Worm (Caenorhabditis elegans) whole organism, L4 larva: ENCODE results near the gene F58A6.2.

Source experiments
- D1046.2 ChIP-seq: fragments of 200-800 bp; sonication (Bioruptor generic); IDR thresholded peaks from 2 replicates; pipeline ENCODE4 v1.3.6; 2022; ENCODE audit warnings: missing genetic modification characterization, missing compliant biosample characterization
- F26F4.8 ChIP-seq: fragments of 200-800 bp; sonication (Bioruptor generic); conservative IDR thresholded peaks from 2 replicates; pipeline ENCODE4 v1.3.6; 2022; ENCODE audit warnings: missing genetic modification characterization, missing compliant biosample characterization
- F37D6.2 ChIP-seq: sonication (generic microtip); optimal IDR thresholded peaks from 2 replicates; lab custom pipeline; 2016; ENCODE audit warnings: mild to moderate bottlenecking, missing genetic modification characterization, missing compliant biosample characterization
- F44E2.7 ChIP-seq: fragments of 200-800 bp; sonication (Bioruptor generic); IDR thresholded peaks from 2 replicates; pipeline ENCODE4 v2.1.2; 2022; ENCODE audit warnings: missing genetic modification characterization, missing compliant biosample characterization
- F49E8.2 ChIP-seq: sonication (generic microtip); optimal IDR thresholded peaks from 2 replicates; lab custom pipeline; 2016; ENCODE audit warnings: missing compliant biosample characterization, mild to moderate bottlenecking, missing genetic modification characterization, borderline replicate concordance
- T20F7.1 ChIP-seq: fragments of 200-800 bp; sonication (Bioruptor generic); optimal IDR thresholded peaks from 2 replicates; lab custom pipeline; 2018; ENCODE audit warnings: mild to moderate bottlenecking, missing genetic modification characterization, missing compliant biosample characterization
- Y75B8A.6 ChIP-seq: fragments of 200-800 bp; sonication (Bioruptor generic); IDR thresholded peaks from 2 replicates; pipeline ENCODE4 v1.3.6; 2022; ENCODE audit warnings: missing genetic modification reagents, missing genetic modification characterization, missing compliant biosample characterization
- aha-1 ChIP-seq: fragments of 150-350 bp; peaks from one replicate; lab custom pipeline; 2014; ENCODE audit warnings: missing biosample characterization, missing genetic modification characterization
- aly-2 ChIP-seq: sonication (generic microtip); optimal IDR thresholded peaks from 2 replicates; lab custom pipeline; 2018; ENCODE audit warnings: missing biosample characterization, missing genetic modification characterization
- arid-1 ChIP-seq: fragments of 200-800 bp; sonication (Bioruptor generic); conservative IDR thresholded peaks from 2 replicates; pipeline ENCODE4 v1.3.6; 2022; ENCODE audit warnings: missing genetic modification reagents, missing genetic modification characterization, missing compliant biosample characterization
- ceh-32 ChIP-seq: sonication (generic microtip); optimal IDR thresholded peaks from 2 replicates; lab custom pipeline; 2016; ENCODE audit warnings: mild to moderate bottlenecking, missing genetic modification characterization, missing compliant biosample characterization; ENCODE audit not compliant: poor library complexity
- ceh-44 ChIP-seq: fragments of 200-800 bp; sonication (Bioruptor generic); IDR thresholded peaks from 2 replicates; pipeline ENCODE4 v1.3.6; 2022; ENCODE audit warnings: missing genetic modification reagents, missing genetic modification characterization, missing compliant biosample characterization
- ceh-62 ChIP-seq: sonication (generic microtip); optimal IDR thresholded peaks from 2 replicates; lab custom pipeline; 2017; ENCODE audit warnings: missing biosample characterization, missing genetic modification characterization
- cey-2 ChIP-seq: sonication (generic microtip); optimal IDR thresholded peaks from 3 replicates; lab custom pipeline; 2017; ENCODE audit warnings: missing genetic modification characterization, mild to moderate bottlenecking, missing compliant biosample characterization, antibody characterized with exemption, borderline replicate concordance; ENCODE audit not compliant: insufficient read depth
- ctbp-1 ChIP-seq: fragments of 200-800 bp; sonication (Bioruptor generic); IDR thresholded peaks from 2 replicates; pipeline ENCODE4 v1.3.6; 2022; ENCODE audit warnings: missing genetic modification reagents, missing genetic modification characterization, missing compliant biosample characterization
- daf-12 ChIP-seq: fragments of 150-350 bp; optimal IDR thresholded peaks from 2 replicates; lab custom pipeline; 2014; ENCODE audit warnings: missing biosample characterization, missing genetic modification reagents, missing genetic modification characterization
- daf-16 ChIP-seq, 3 experiments: sonication (generic microtip); optimal IDR thresholded peaks; 2 replicates each; lab custom pipeline; 2016 to 2017; ENCODE audit warnings: missing genetic modification characterization in 3 of 3, missing genetic modification reagents in 3 of 3, mild to moderate bottlenecking in 2 of 3, missing compliant biosample characterization in 2 of 3, missing biosample characterization in 1 of 3, moderate library complexity in 1 of 3
- dmd-8 ChIP-seq: fragments of 200-800 bp; sonication (Bioruptor generic); IDR thresholded peaks from 2 replicates; pipeline ENCODE4 v1.3.6; 2022; ENCODE audit warnings: missing genetic modification characterization, missing compliant biosample characterization
- duxl-1 ChIP-seq: sonication (generic microtip); optimal IDR thresholded peaks from 2 replicates; lab custom pipeline; 2016; ENCODE audit warnings: mild to moderate bottlenecking, missing genetic modification characterization, moderate library complexity, missing compliant biosample characterization; ENCODE audit not compliant: poor library complexity
- egl-43 ChIP-seq: fragments of 200-800 bp; sonication (Bioruptor generic); IDR thresholded peaks from 2 replicates; pipeline ENCODE4 v1.3.6; 2022; ENCODE audit warnings: missing genetic modification reagents, missing genetic modification characterization, missing compliant biosample characterization
- fkh-10 ChIP-seq: fragments of 150-350 bp; optimal IDR thresholded peaks from 2 replicates; lab custom pipeline; 2014; ENCODE audit warnings: missing biosample characterization, missing genetic modification reagents, missing genetic modification characterization
- hif-1 ChIP-seq, 2 experiments: sonication (generic microtip); optimal IDR thresholded peaks; 2 replicates each; lab custom pipeline; 2016 to 2017; ENCODE audit warnings: missing compliant biosample characterization in 2 of 2, missing genetic modification characterization in 2 of 2, missing genetic modification reagents in 2 of 2, missing genotype in 2 of 2, mild to moderate bottlenecking in 1 of 2
- hlh-30 ChIP-seq: sonication (generic microtip); optimal IDR thresholded peaks from 2 replicates; lab custom pipeline; 2017; ENCODE audit warnings: antibody characterized with exemption, mild to moderate bottlenecking, missing genetic modification characterization, missing compliant biosample characterization; ENCODE audit not compliant: insufficient read depth
- lim-7 ChIP-seq: fragments of 200-800 bp; sonication (Bioruptor generic); IDR thresholded peaks from 2 replicates; pipeline ENCODE4 v1.3.6; 2022; ENCODE audit warnings: missing genetic modification characterization, missing compliant biosample characterization
- lin-1 ChIP-seq: fragments of 200-800 bp; sonication (Bioruptor generic); IDR thresholded peaks from 2 replicates; pipeline ENCODE4 v1.3.6; 2022; ENCODE audit warnings: missing genetic modification reagents, missing genetic modification characterization, missing compliant biosample characterization
- lin-13 ChIP-seq: fragments of 150-350 bp; optimal IDR thresholded peaks from 2 replicates; lab custom pipeline; 2014; ENCODE audit warnings: missing biosample characterization, missing genetic modification reagents, missing genetic modification characterization
- lin-15B ChIP-seq: fragments of 150-350 bp; sonication (generic microtip); optimal IDR thresholded peaks from 3 replicates; lab custom pipeline; 2014; ENCODE audit warnings: missing biosample characterization, missing genetic modification characterization
- lin-38 ChIP-seq: fragments of 200-800 bp; sonication (Bioruptor generic); IDR thresholded peaks from 2 replicates; pipeline ENCODE4 v1.3.6; 2022; ENCODE audit warnings: missing genetic modification reagents, missing genetic modification characterization, missing compliant biosample characterization
- madf-9 ChIP-seq: fragments of 200-800 bp; sonication (Bioruptor generic); conservative IDR thresholded peaks from 2 replicates; pipeline ENCODE4 v1.3.6; 2022; ENCODE audit warnings: missing genetic modification reagents, missing genetic modification characterization, missing compliant biosample characterization
- mep-1 ChIP-seq: fragments of 150-350 bp; sonication (generic microtip); optimal IDR thresholded peaks from 3 replicates; lab custom pipeline; 2014; ENCODE audit warnings: missing biosample characterization, missing genetic modification characterization
- mxl-3 ChIP-seq: fragments of 200-800 bp; sonication (Bioruptor generic); optimal IDR thresholded peaks from 2 replicates; lab custom pipeline; 2018; ENCODE audit warnings: mild to moderate bottlenecking, missing genetic modification characterization, missing compliant biosample characterization
- nhr-111 ChIP-seq: fragments of 200-800 bp; sonication (Bioruptor generic); optimal IDR thresholded peaks from 2 replicates; lab custom pipeline; 2018; ENCODE audit warnings: mild to moderate bottlenecking, missing genetic modification characterization, missing compliant biosample characterization
- nhr-28 ChIP-seq: fragments of 150-350 bp; optimal IDR thresholded peaks from 2 replicates; lab custom pipeline; 2014; ENCODE audit warnings: missing biosample characterization, missing genetic modification characterization
- nhr-41 ChIP-seq: fragments of 200-800 bp; sonication (Bioruptor generic); IDR thresholded peaks from 2 replicates; pipeline ENCODE4 v1.3.6; 2022; ENCODE audit warnings: missing genetic modification reagents, missing genetic modification characterization, missing compliant biosample characterization
- nhr-42 ChIP-seq: fragments of 200-800 bp; sonication (Bioruptor generic); IDR thresholded peaks from 2 replicates; pipeline ENCODE4 v1.3.6; 2022; ENCODE audit warnings: missing genetic modification characterization, missing compliant biosample characterization
- pha-4 ChIP-seq, 2 experiments: fragments of 150-350 bp in 1 of 2; fragments of 200-800 bp in 1 of 2; sonication (Bioruptor generic) in 1 of 2; IDR thresholded peaks in 1 of 2; optimal IDR thresholded peaks in 1 of 2; 2 replicates each; pipeline versions ENCODE4 v1.3.6 to Lab custom; 2014 to 2022; ENCODE audit warnings: missing genetic modification characterization in 2 of 2, missing genetic modification reagents in 2 of 2, missing biosample characterization in 1 of 2, missing compliant biosample characterization in 1 of 2
- php-3 ChIP-seq: fragments of 200-800 bp; sonication (Bioruptor generic); IDR thresholded peaks from 2 replicates; pipeline ENCODE4 v1.3.6; 2022; ENCODE audit warnings: missing genetic modification reagents, missing genetic modification characterization, missing compliant biosample characterization
- pqm-1 ChIP-seq: sonication (generic microtip); optimal IDR thresholded peaks from 2 replicates; lab custom pipeline; 2017; ENCODE audit warnings: missing biosample characterization, missing genetic modification characterization
- sdz-12 ChIP-seq: fragments of 200-800 bp; sonication (Bioruptor generic); optimal IDR thresholded peaks from 2 replicates; lab custom pipeline; 2018; ENCODE audit warnings: mild to moderate bottlenecking, missing genetic modification characterization, missing compliant biosample characterization
- skn-1 ChIP-seq: fragments of 150-350 bp; optimal IDR thresholded peaks from 2 replicates; lab custom pipeline; 2014; ENCODE audit warnings: missing biosample characterization, missing genetic modification characterization
- snpc-4 ChIP-seq: fragments of 150-350 bp; optimal IDR thresholded peaks from 2 replicates; lab custom pipeline; 2014; ENCODE audit warnings: missing biosample characterization, missing genetic modification characterization
- tra-1 ChIP-seq: fragments of 200-800 bp; sonication (Bioruptor generic); IDR thresholded peaks from 2 replicates; pipeline ENCODE4 v1.3.6; 2022; ENCODE audit warnings: missing genetic modification reagents, missing genetic modification characterization, missing compliant biosample characterization
- unc-130 ChIP-seq: sonication (generic microtip); optimal IDR thresholded peaks from 2 replicates; lab custom pipeline; 2016; ENCODE audit warnings: missing genetic modification reagents, missing genetic modification characterization, missing compliant biosample characterization
- unc-39 ChIP-seq: sonication (generic microtip); optimal IDR thresholded peaks from 2 replicates; lab custom pipeline; 2017; ENCODE audit warnings: missing biosample characterization, missing genetic modification characterization
- unc-62 ChIP-seq, 3 experiments: fragments of 150-350 bp in 1 of 3; sonication (generic microtip); optimal IDR thresholded peaks in 2 of 3; peaks in 1 of 3; 1 replicate in 1 of 3; 2 replicates in 2 of 3; lab custom pipeline; 2014 to 2017; ENCODE audit warnings: missing biosample characterization in 3 of 3, missing genetic modification characterization in 3 of 3, missing genetic modification reagents in 3 of 3, missing genotype in 1 of 3
- zag-1 ChIP-seq: fragments of 150-350 bp; optimal IDR thresholded peaks from 2 replicates; lab custom pipeline; 2014; ENCODE audit warnings: missing biosample characterization, missing genetic modification characterization
- zip-11 ChIP-seq: fragments of 200-800 bp; sonication (Bioruptor generic); IDR thresholded peaks from 2 replicates; pipeline ENCODE4 v1.3.6; 2022; ENCODE audit warnings: missing genetic modification characterization, missing compliant biosample characterization
- zip-2 ChIP-seq: fragments of 150-350 bp; optimal IDR thresholded peaks from 2 replicates; lab custom pipeline; 2014; ENCODE audit warnings: missing biosample characterization, missing genetic modification characterization

The F58A6.2 gene

DNA sequence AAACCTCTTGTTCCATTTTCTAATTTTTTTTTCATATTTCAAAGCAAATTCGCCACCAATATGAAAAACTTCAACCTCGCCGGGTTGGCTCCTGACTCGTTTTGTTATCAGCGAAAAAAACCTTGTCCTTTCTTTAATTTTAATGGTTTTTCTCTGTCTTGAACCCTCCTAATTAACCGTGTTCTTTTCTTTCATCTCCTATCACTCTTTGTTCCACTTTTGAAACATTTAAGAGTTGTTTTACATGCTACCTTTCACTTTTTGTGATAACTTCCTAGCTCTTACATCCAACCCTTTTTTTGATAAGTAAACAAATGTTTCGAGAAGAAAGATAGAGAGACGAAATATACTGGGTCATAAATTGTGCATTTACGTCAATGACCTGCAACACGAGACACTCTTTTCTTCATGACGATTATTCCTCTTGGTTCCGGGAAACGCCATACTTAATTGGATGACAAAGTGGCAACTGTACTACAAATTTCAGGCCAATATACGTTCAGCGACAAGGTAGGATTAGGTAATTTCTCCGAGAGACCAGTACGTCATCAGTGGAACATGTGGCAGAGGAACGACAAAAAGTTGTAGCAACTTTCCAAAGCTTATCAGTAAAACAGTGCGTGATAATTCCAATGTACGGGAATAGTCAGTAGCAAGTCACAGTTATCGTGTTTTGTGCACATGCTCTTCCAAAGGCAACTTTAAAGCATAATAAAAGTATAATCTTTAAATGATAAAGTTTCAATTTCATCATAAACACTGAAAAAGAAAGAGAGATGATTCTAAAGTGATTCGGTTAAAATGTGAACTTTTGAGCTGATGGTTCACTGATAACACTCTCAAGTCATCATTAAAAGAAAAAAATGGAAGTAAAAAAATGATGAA lies 48.4 kb downstream of the F58A6.2 start (continued):
- TF ChIP-seq hlh-30 (no peak), zip-11 (GFP tag; lab: Robert Waterston, UW) (no peak), unc-130 (GFP tag; lab: Kevin White, UChicago) (no peak), lin-38 (no peak), nhr-28 (tag; lab: Kevin White, UChicago) (peak; percentile 51), F49E8.2 (tag; lab: Kevin White, UChicago) (no peak), php-3 (GFP tag; lab: Robert Waterston, UW) (peak; percentile 92), Y75B8A.6 (GFP tag; lab: Robert Waterston, UW) (no peak), pqm-1 (peak; percentile 86), dmd-8 (GFP tag; lab: Robert Waterston, UW) (no peak), nhr-111 (GFP tag; lab: Kevin White, UChicago) (no peak), sdz-12 (GFP tag; lab: Kevin White, UChicago) (no peak), mep-1 (tag; lab: Kevin White, UChicago) (no peak), nhr-41 (GFP tag; lab: Robert Waterston, UW) (no peak), F26F4.8 (GFP tag; lab: Robert Waterston, UW) (no peak), ceh-44 (GFP tag; lab: Robert Waterston, UW) (no peak), hif-1 (tag; optimal IDR thresholded peaks at IDR 0.05; lab: Kevin White, UChicago) (peak in 1 of 2 experiments; percentile 10), D1046.2 (no peak), aha-1 (tag; lab: Kevin White, UChicago) (no peak), ceh-32 (no peak), madf-9 (GFP tag; lab: Robert Waterston, UW) (no peak), egl-43 (GFP tag; lab: Robert Waterston, UW) (no peak), zip-2 (tag; lab: Kevin White, UChicago) (no peak), daf-12 (tag; lab: Kevin White, UChicago) (no peak), zag-1 (tag; lab: Kevin White, UChicago) (no peak), lin-15B (no peak), lin-13 (GFP tag; lab: Kevin White, UChicago) (no peak), T20F7.1 (GFP tag; lab: Kevin White, UChicago) (peak; percentile 5), cey-2 (peak; percentile 5), F37D6.2 (no peak), ctbp-1 (no peak), unc-62 (GFP tag; optimal IDR thresholded peaks at IDR 0.05 in 1 of 2; lab: Kevin White, UChicago) (no peak), unc-62 (tag; optimal IDR thresholded peaks at IDR 0.05; lab: Kevin White, UChicago) (no peak), unc-39 (tag; lab: Kevin White, UChicago) (no peak), fkh-10 (GFP tag; lab: Kevin White, UChicago) (no peak), pha-4 (GFP tag; IDR thresholded peaks at IDR 0.05; lab: Robert Waterston, UW) (0 out of 2 replicates have a peak, but pooled peaks have one; percentile 28), pha-4 (tag; optimal IDR thresholded peaks at IDR 0.05; lab: Kevin White, UChicago) (no peak), F44E2.7 (GFP tag; lab: Robert Waterston, UW) (no peak), lin-1 (GFP tag; lab: Robert Waterston, UW) (no peak), arid-1 (GFP tag; lab: Robert Waterston, UW) (no peak), skn-1 (no peak), mxl-3 (GFP tag; lab: Kevin White, UChicago) (peak; percentile 29), tra-1 (GFP tag; lab: Robert Waterston, UW) (peak; percentile 79), aly-2 (tag; lab: Kevin White, UChicago) (no peak), snpc-4 (tag; lab: Kevin White, UChicago) (no peak), ceh-62 (tag; lab: Kevin White, UChicago) (no peak), nhr-42 (GFP tag; lab: Robert Waterston, UW) (no peak), daf-16 (GFP tag; optimal IDR thresholded peaks at IDR 0.05; lab: Kevin White, UChicago) (no peak), daf-16 (tag; optimal IDR thresholded peaks at IDR 0.05; lab: Kevin White, UChicago) (peak; percentile 77), duxl-1 (peak; percentile 5), lim-7 (GFP tag; lab: Robert Waterston, UW) (no peak)
